Worm (Caenorhabditis elegans) whole organism, L4 larva: ENCODE measurements around the gene ZK697.14.

ENCODE experiments used
- F37D6.2 ChIP-seq: sonication (generic microtip); optimal IDR thresholded peaks from 2 replicates; lab custom pipeline; 2016; ENCODE audit warnings: mild to moderate bottlenecking, missing genetic modification characterization, missing compliant biosample characterization
- F44E2.7 ChIP-seq: fragments of 200-800 bp; sonication (Bioruptor generic); IDR thresholded peaks from 2 replicates; pipeline ENCODE4 v2.1.2; 2022; ENCODE audit warnings: missing genetic modification characterization, missing compliant biosample characterization
- R02D3.7 ChIP-seq: fragments of 150-350 bp; sonication (generic microtip); optimal IDR thresholded peaks from 3 replicates; lab custom pipeline; 2014; ENCODE audit warnings: missing biosample characterization, missing genetic modification characterization
- Y48G9A.11 ChIP-seq: fragments of 200-800 bp; sonication (Bioruptor generic); IDR thresholded peaks from 2 replicates; pipeline ENCODE4 v1.3.6; 2022; ENCODE audit warnings: missing genetic modification reagents, missing genetic modification characterization, missing compliant biosample characterization
- Y5F2A.4 ChIP-seq: fragments of 200-800 bp; sonication (Bioruptor generic); optimal IDR thresholded peaks from 2 replicates; lab custom pipeline; 2018; ENCODE audit warnings: mild to moderate bottlenecking, missing genetic modification characterization, missing compliant biosample characterization
- ZK337.2 ChIP-seq: fragments of 200-800 bp; sonication (Bioruptor generic); IDR thresholded peaks from 2 replicates; pipeline ENCODE4 v1.3.6; 2022; ENCODE audit warnings: missing genetic modification reagents, missing genetic modification characterization, missing compliant biosample characterization
- aha-1 ChIP-seq: fragments of 150-350 bp; peaks from one replicate; lab custom pipeline; 2014; ENCODE audit warnings: missing biosample characterization, missing genetic modification characterization
- aly-2 ChIP-seq: sonication (generic microtip); optimal IDR thresholded peaks from 2 replicates; lab custom pipeline; 2018; ENCODE audit warnings: missing biosample characterization, missing genetic modification characterization
- ama-1 ChIP-seq: fragments of 150-350 bp; optimal IDR thresholded peaks from 2 replicates; lab custom pipeline; 2014; ENCODE audit warnings: inconsistent platforms, mixed read lengths
- arid-1 ChIP-seq: fragments of 200-800 bp; sonication (Bioruptor generic); conservative IDR thresholded peaks from 2 replicates; pipeline ENCODE4 v1.3.6; 2022; ENCODE audit warnings: missing genetic modification reagents, missing genetic modification characterization, missing compliant biosample characterization
- attf-4 ChIP-seq: sonication (generic microtip); optimal IDR thresholded peaks from 3 replicates; lab custom pipeline; 2017; ENCODE audit warnings: missing biosample characterization, missing genetic modification characterization
- ceh-28 ChIP-seq: fragments of 150-350 bp; optimal IDR thresholded peaks from 2 replicates; lab custom pipeline; 2014; ENCODE audit warnings: missing biosample characterization, missing genetic modification reagents, missing genetic modification characterization
- ceh-32 ChIP-seq: sonication (generic microtip); optimal IDR thresholded peaks from 2 replicates; lab custom pipeline; 2016; ENCODE audit warnings: mild to moderate bottlenecking, missing genetic modification characterization, missing compliant biosample characterization; ENCODE audit not compliant: poor library complexity
- ceh-62 ChIP-seq: sonication (generic microtip); optimal IDR thresholded peaks from 2 replicates; lab custom pipeline; 2017; ENCODE audit warnings: missing biosample characterization, missing genetic modification characterization
- ces-1 ChIP-seq: fragments of 150-350 bp; sonication (generic microtip); optimal IDR thresholded peaks from 4 replicates; lab custom pipeline; 2014; ENCODE audit warnings: missing biosample characterization, missing genetic modification reagents, missing genetic modification characterization
- daf-16 ChIP-seq, 3 experiments: sonication (generic microtip); optimal IDR thresholded peaks; 2 replicates each; lab custom pipeline; 2016 to 2017; ENCODE audit warnings: missing genetic modification characterization in 3 of 3, missing genetic modification reagents in 3 of 3, mild to moderate bottlenecking in 2 of 3, missing compliant biosample characterization in 2 of 3, missing biosample characterization in 1 of 3, moderate library complexity in 1 of 3
- daf-19 ChIP-seq: fragments of 200-800 bp; sonication (Bioruptor generic); conservative IDR thresholded peaks from 2 replicates; pipeline ENCODE4 v1.3.6; 2022; ENCODE audit warnings: missing genetic modification characterization, missing compliant biosample characterization
- dmd-8 ChIP-seq: fragments of 200-800 bp; sonication (Bioruptor generic); IDR thresholded peaks from 2 replicates; pipeline ENCODE4 v1.3.6; 2022; ENCODE audit warnings: missing genetic modification characterization, missing compliant biosample characterization
- dmd-9 ChIP-seq: fragments of 200-800 bp; sonication (Bioruptor generic); IDR thresholded peaks from 2 replicates; pipeline ENCODE4 v1.3.6; 2022; ENCODE audit warnings: missing genetic modification reagents, missing genetic modification characterization, missing compliant biosample characterization
- dpl-1 ChIP-seq: fragments of 150-350 bp; optimal IDR thresholded peaks from 2 replicates; lab custom pipeline; 2014; ENCODE audit warnings: missing biosample characterization, missing genetic modification reagents, missing genetic modification characterization
- dve-1 ChIP-seq: sonication (generic microtip); optimal IDR thresholded peaks from 2 replicates; lab custom pipeline; 2017; ENCODE audit warnings: antibody characterized with exemption, mild to moderate bottlenecking, missing genetic modification characterization, missing compliant biosample characterization; ENCODE audit not compliant: insufficient read depth
- egl-27 ChIP-seq: sonication (generic microtip); optimal IDR thresholded peaks from 3 replicates; lab custom pipeline; 2017; ENCODE audit warnings: missing biosample characterization, missing genetic modification reagents, missing genetic modification characterization
- egl-43 ChIP-seq: fragments of 200-800 bp; sonication (Bioruptor generic); IDR thresholded peaks from 2 replicates; pipeline ENCODE4 v1.3.6; 2022; ENCODE audit warnings: missing genetic modification reagents, missing genetic modification characterization, missing compliant biosample characterization
- hif-1 ChIP-seq, 2 experiments: sonication (generic microtip); optimal IDR thresholded peaks; 2 replicates each; lab custom pipeline; 2016 to 2017; ENCODE audit warnings: missing compliant biosample characterization in 2 of 2, missing genetic modification characterization in 2 of 2, missing genetic modification reagents in 2 of 2, missing genotype in 2 of 2, mild to moderate bottlenecking in 1 of 2
- hlh-30 ChIP-seq: sonication (generic microtip); optimal IDR thresholded peaks from 2 replicates; lab custom pipeline; 2017; ENCODE audit warnings: antibody characterized with exemption, mild to moderate bottlenecking, missing genetic modification characterization, missing compliant biosample characterization; ENCODE audit not compliant: insufficient read depth
- jun-1 ChIP-seq: fragments of 150-350 bp; optimal IDR thresholded peaks from 2 replicates; lab custom pipeline; 2014; ENCODE audit warnings: missing biosample characterization, missing genetic modification reagents, missing genetic modification characterization
- lim-7 ChIP-seq: fragments of 200-800 bp; sonication (Bioruptor generic); IDR thresholded peaks from 2 replicates; pipeline ENCODE4 v1.3.6; 2022; ENCODE audit warnings: missing genetic modification characterization, missing compliant biosample characterization
- lin-29 ChIP-seq: fragments of 200-800 bp; sonication (Bioruptor generic); IDR thresholded peaks from 2 replicates; pipeline ENCODE4 v1.3.6; 2022; ENCODE audit warnings: missing genetic modification reagents, missing genetic modification characterization, missing compliant biosample characterization
- lin-39 ChIP-seq: fragments of 150-350 bp; optimal IDR thresholded peaks from 2 replicates; lab custom pipeline; 2014; ENCODE audit warnings: missing biosample characterization, missing genetic modification reagents, missing genetic modification characterization
- lsy-2 ChIP-seq, 2 experiments: fragments of 150-350 bp in 1 of 2; sonication (generic microtip) in 1 of 2; optimal IDR thresholded peaks; 2 replicates each; lab custom pipeline; 2014 to 2017; ENCODE audit warnings: missing biosample characterization in 2 of 2, missing genetic modification characterization in 2 of 2
- madf-5 ChIP-seq, 2 experiments: fragments of 200-800 bp; sonication (Bioruptor generic); IDR thresholded peaks; 2 replicates each; pipeline ENCODE4 v1.3.6; 2022; ENCODE audit warnings: missing compliant biosample characterization in 2 of 2, missing genetic modification characterization in 2 of 2
- mep-1 ChIP-seq: fragments of 150-350 bp; sonication (generic microtip); optimal IDR thresholded peaks from 3 replicates; lab custom pipeline; 2014; ENCODE audit warnings: missing biosample characterization, missing genetic modification characterization
- mes-2 ChIP-seq: sonication (generic microtip); optimal IDR thresholded peaks from 2 replicates; lab custom pipeline; 2016; ENCODE audit warnings: missing genotype, mild to moderate bottlenecking, missing genetic modification characterization, missing compliant biosample characterization; ENCODE audit not compliant: poor library complexity, severe bottlenecking
- mxl-2 ChIP-seq: fragments of 200-800 bp; sonication (Bioruptor generic); conservative IDR thresholded peaks from 2 replicates; pipeline ENCODE4 v1.3.6; 2022; ENCODE audit warnings: missing genetic modification reagents, missing genetic modification characterization, missing compliant biosample characterization
- mxl-3 ChIP-seq: fragments of 200-800 bp; sonication (Bioruptor generic); optimal IDR thresholded peaks from 2 replicates; lab custom pipeline; 2018; ENCODE audit warnings: mild to moderate bottlenecking, missing genetic modification characterization, missing compliant biosample characterization
- nhr-11 ChIP-seq: fragments of 150-350 bp; optimal IDR thresholded peaks from 2 replicates; lab custom pipeline; 2014; ENCODE audit warnings: missing biosample characterization, missing genetic modification characterization
- nhr-42 ChIP-seq: fragments of 200-800 bp; sonication (Bioruptor generic); IDR thresholded peaks from 2 replicates; pipeline ENCODE4 v1.3.6; 2022; ENCODE audit warnings: missing genetic modification characterization, missing compliant biosample characterization
- nhr-6 ChIP-seq: fragments of 150-350 bp; optimal IDR thresholded peaks from 2 replicates; lab custom pipeline; 2014; ENCODE audit warnings: missing biosample characterization, missing genetic modification characterization
- nhr-76 ChIP-seq: fragments of 150-350 bp; optimal IDR thresholded peaks from 2 replicates; lab custom pipeline; 2014; ENCODE audit warnings: missing biosample characterization, missing genetic modification characterization
- rbr-2 ChIP-seq: sonication (generic microtip); optimal IDR thresholded peaks from 2 replicates; lab custom pipeline; 2016; ENCODE audit warnings: missing genotype, missing genetic modification characterization, missing compliant biosample characterization
- sdz-12 ChIP-seq: fragments of 200-800 bp; sonication (Bioruptor generic); optimal IDR thresholded peaks from 2 replicates; lab custom pipeline; 2018; ENCODE audit warnings: mild to moderate bottlenecking, missing genetic modification characterization, missing compliant biosample characterization
- skn-1 ChIP-seq: fragments of 150-350 bp; optimal IDR thresholded peaks from 2 replicates; lab custom pipeline; 2014; ENCODE audit warnings: missing biosample characterization, missing genetic modification characterization
- spr-1 ChIP-seq: sonication (generic microtip); optimal IDR thresholded peaks from 2 replicates; lab custom pipeline; 2016; ENCODE audit warnings: mild to moderate bottlenecking, missing genetic modification characterization, missing compliant biosample characterization
- tag-97 ChIP-seq: fragments of 200-800 bp; sonication (Bioruptor generic); IDR thresholded peaks from 2 replicates; pipeline ENCODE4 v1.3.6; 2022; ENCODE audit warnings: missing genetic modification characterization, missing compliant biosample characterization
- unc-130 ChIP-seq: sonication (generic microtip); optimal IDR thresholded peaks from 2 replicates; lab custom pipeline; 2016; ENCODE audit warnings: missing genetic modification reagents, missing genetic modification characterization, missing compliant biosample characterization
- unc-39 ChIP-seq: sonication (generic microtip); optimal IDR thresholded peaks from 2 replicates; lab custom pipeline; 2017; ENCODE audit warnings: missing biosample characterization, missing genetic modification characterization
- ztf-7 ChIP-seq: fragments of 150-350 bp; optimal IDR thresholded peaks from 2 replicates; lab custom pipeline; 2014; ENCODE audit warnings: missing biosample characterization, missing genetic modification characterization

ZK697.14 gene

ce11 chrV:1779136-1779535, 23.6 kb upstream of the ZK697.14 start, which contains the start of gene F36H9.4:
F36H9.4 (minus strand) TSS chrV:1779236.
- no peak for TF ChIP-seq nhr-42 (GFP tag; lab: Robert Waterston, UW)
- TF ChIP-seq lin-29 (GFP tag; lab: Robert Waterston, UW) = no peak
- TF ChIP-seq lim-7 (GFP tag; lab: Robert Waterston, UW) = no peak
- no peak for TF ChIP-seq unc-130 (GFP tag; lab: Kevin White, UChicago)
- TF ChIP-seq spr-1 (tag; lab: Kevin White, UChicago) = no peak
- TF ChIP-seq ces-1 = no peak
- TF ChIP-seq dmd-9 (GFP tag; lab: Robert Waterston, UW) = no peak
- no peak for TF ChIP-seq Y5F2A.4 (GFP tag; lab: Kevin White, UChicago)
- no peak for TF ChIP-seq arid-1 (GFP tag; lab: Robert Waterston, UW)
- no peak for TF ChIP-seq dmd-8 (GFP tag; lab: Robert Waterston, UW)
- TF ChIP-seq madf-5 (GFP tag; IDR thresholded peaks at IDR 0.05; lab: Robert Waterston, UW) = no peak

- TF ChIP-seq skn-1 (tag; lab: Kevin White, UChicago) = no peak
- TF ChIP-seq rbr-2 = no peak
- no peak for TF ChIP-seq egl-27 (tag; lab: Kevin White, UChicago)
- no peak for TF ChIP-seq aly-2 (tag; lab: Kevin White, UChicago)
- TF ChIP-seq F44E2.7 (GFP tag; lab: Robert Waterston, UW) = no peak
- no peak for TF ChIP-seq mxl-2 (GFP tag; lab: Robert Waterston, UW)
- no peak for TF ChIP-seq Y48G9A.11 (GFP tag; lab: Robert Waterston, UW)
- TF ChIP-seq mxl-3 (GFP tag; lab: Kevin White, UChicago) = no peak
- TF ChIP-seq lin-29 (GFP tag; lab: Robert Waterston, UW) = no peak
- TF ChIP-seq daf-19 (GFP tag; lab: Robert Waterston, UW) = no peak
- no peak for TF ChIP-seq egl-43 (GFP tag; lab: Robert Waterston, UW)
- no peak for TF ChIP-seq unc-39 (tag; lab: Kevin White, UChicago)
- TF ChIP-seq ceh-28 = no peak
- TF ChIP-seq attf-4 (tag; lab: Kevin White, UChicago) = no peak
- no peak for TF ChIP-seq mep-1
- no peak for TF ChIP-seq aha-1 (tag; lab: Kevin White, UChicago)
- TF ChIP-seq R02D3.7 (tag; lab: Kevin White, UChicago) = no peak
Observed at ce11 chrV:1774874-1775589, 19.5 kb upstream of the ZK697.14 start, which contains the start of gene F36H9.7. F36H9.7 (minus strand) TSS chrV:1774924.

- TF ChIP-seq Y5F2A.4 (GFP tag; lab: Kevin White, UChicago) (no peak), tag-97 (GFP tag; lab: Robert Waterston, UW) (no peak), ZK337.2 (GFP tag; lab: Robert Waterston, UW) (no peak), nhr-76 (tag; lab: Kevin White, UChicago) (no peak), aha-1 (tag; lab: Kevin White, UChicago) (peak; percentile 39), ceh-62 (tag; lab: Kevin White, UChicago) (no peak), ceh-32 (tag; lab: Kevin White, UChicago) (no peak), lsy-2 (tag; optimal IDR thresholded peaks at IDR 0.05; lab: Kevin White, UChicago) (peak in 1 of 2 experiments; percentile 14), nhr-6 (tag; lab: Kevin White, UChicago) (no peak), lin-29 (GFP tag; lab: Robert Waterston, UW) (no peak), mes-2 (tag; lab: Kevin White, UChicago) (peak; percentile 18), daf-16 (GFP tag; optimal IDR thresholded peaks at IDR 0.05; lab: Kevin White, UChicago) (no peak), daf-16 (tag; optimal IDR thresholded peaks at IDR 0.05; lab: Kevin White, UChicago) (no peak), ama-1 (no peak), unc-39 (tag; lab: Kevin White, UChicago) (no peak), lin-39 (tag; lab: Kevin White, UChicago) (no peak), dpl-1 (GFP tag; lab: Kevin White, UChicago) (no peak), jun-1 (no peak), spr-1 (tag; lab: Kevin White, UChicago) (no peak), F37D6.2 (tag; lab: Kevin White, UChicago) (no peak), nhr-11 (tag; lab: Kevin White, UChicago) (no peak), sdz-12 (GFP tag; lab: Kevin White, UChicago) (no peak), ztf-7 (tag; lab: Kevin White, UChicago) (no peak), dve-1 (tag; lab: Kevin White, UChicago) (peak; percentile 3), hlh-30 (tag; lab: Kevin White, UChicago) (peak; percentile 18), hif-1 (tag; optimal IDR thresholded peaks at IDR 0.05; lab: Kevin White, UChicago) (no peak)
Observed at ce11 chrV:1773120-1773519, 17.6 kb upstream of the ZK697.14 start.
